Worm (Caenorhabditis elegans): ENCODE results near the gene C38C3.6.

DNA sequence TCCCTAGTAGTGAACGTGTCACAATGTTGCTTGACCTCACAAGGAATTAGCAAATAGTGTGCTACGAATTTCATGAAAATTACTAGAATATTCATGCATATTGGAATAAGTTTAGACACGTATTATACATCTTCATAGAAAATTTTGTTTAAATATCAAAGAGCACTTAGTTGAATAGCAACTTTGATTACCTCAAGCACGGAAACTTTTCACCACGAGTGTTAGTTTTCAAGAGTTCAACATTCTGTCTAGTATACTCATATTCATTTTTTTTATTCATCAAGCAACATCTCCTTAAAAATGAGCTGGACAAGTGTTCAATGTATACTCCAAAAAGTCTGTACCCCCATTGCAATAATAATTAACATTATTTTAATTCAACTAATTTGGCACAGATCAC, 31.1 kb upstream of the C38C3.6 start, which contains the start of gene str-243:
- TF ChIP-seq ama-1 (optimal IDR thresholded peaks at IDR 0.05) (no peak), flt-1 (GFP tag; IDR thresholded peaks at IDR 0.05) (no peak), sea-1 (GFP tag; conservative IDR thresholded peaks at IDR 0.05) (no peak), tra-4 (tag; optimal IDR thresholded peaks at IDR 0.05) (no peak), hmbx-1 (tag; optimal IDR thresholded peaks at IDR 0.05) (no peak), tbx-37 (GFP tag; conservative IDR thresholded peaks at IDR 0.05) (no peak), aly-1 (tag; optimal IDR thresholded peaks at IDR 0.05) (no peak), pes-1 (GFP tag; IDR thresholded peaks at IDR 0.05) (no peak), F13C5.2 (tag; optimal IDR thresholded peaks at IDR 0.05) (no peak), scrt-1 (GFP tag; IDR thresholded peaks at IDR 0.05) (no peak), ets-7 (tag; optimal IDR thresholded peaks at IDR 0.05) (no peak)

Measured in whole organism, early embryonic.